Worm (Caenorhabditis elegans) whole organism, young adult: ENCODE results near the gene rps-3.
A peak's percentile ranks its signal among the peaks of the same experiment; 100 is the strongest.

Experiments
- B0261.1 ChIP-seq: sonication (generic microtip); optimal IDR thresholded peaks from 2 replicates; lab custom pipeline; 2016; ENCODE audit warnings: mild to moderate bottlenecking, missing genetic modification characterization, moderate library complexity, missing compliant biosample characterization
- C17E4.6 ChIP-seq: fragments of 200-800 bp; sonication (Bioruptor generic); IDR thresholded peaks from 2 replicates; pipeline ENCODE4 v1.3.6; 2022; ENCODE audit warnings: missing genetic modification reagents, missing genetic modification characterization, missing compliant biosample characterization
- D2030.7 ChIP-seq: fragments of 200-800 bp; sonication (Bioruptor generic); IDR thresholded peaks from 2 replicates; pipeline ENCODE4 v1.3.6; 2022; ENCODE audit warnings: missing genetic modification reagents, missing genetic modification characterization, missing compliant biosample characterization
- F10E7.11 ChIP-seq: sonication (generic microtip); optimal IDR thresholded peaks from 2 replicates; lab custom pipeline; 2017; ENCODE audit warnings: mild to moderate bottlenecking, missing genetic modification characterization, moderate library complexity, missing compliant biosample characterization
- F22D6.2 ChIP-seq: sonication (generic microtip); optimal IDR thresholded peaks from 2 replicates; lab custom pipeline; 2016; ENCODE audit warnings: mild to moderate bottlenecking, missing genetic modification characterization, missing compliant biosample characterization
- F23B12.7 ChIP-seq: sonication (generic microtip); optimal IDR thresholded peaks from 2 replicates; lab custom pipeline; 2017; ENCODE audit warnings: missing genetic modification characterization, mild to moderate bottlenecking, missing compliant biosample characterization, antibody characterized with exemption, moderate library complexity; ENCODE audit not compliant: insufficient read depth
- F33H1.4 ChIP-seq: fragments of 200-800 bp; sonication (Bioruptor generic); IDR thresholded peaks from 2 replicates; pipeline ENCODE4 v1.3.6; 2022; ENCODE audit warnings: missing genetic modification reagents, missing genetic modification characterization, missing compliant biosample characterization
- F37B4.10 ChIP-seq: fragments of 200-800 bp; sonication (Bioruptor generic); IDR thresholded peaks from 2 replicates; pipeline ENCODE4 v1.3.6; 2022; ENCODE audit warnings: missing genetic modification characterization, missing compliant biosample characterization
- F39B2.1 ChIP-seq: fragments of 200-800 bp; sonication (Bioruptor generic); IDR thresholded peaks from 2 replicates; pipeline ENCODE4 v1.3.6; 2022; ENCODE audit warnings: missing genetic modification reagents, missing genetic modification characterization, missing compliant biosample characterization
- K11D2.4 ChIP-seq: fragments of 200-800 bp; sonication (Bioruptor generic); IDR thresholded peaks from 2 replicates; pipeline ENCODE4 v1.3.6; 2022; ENCODE audit warnings: missing genetic modification reagents, missing genetic modification characterization, missing compliant biosample characterization
- K12H6.12 ChIP-seq: fragments of 200-800 bp; sonication (Bioruptor generic); optimal IDR thresholded peaks from 2 replicates; lab custom pipeline; 2018; ENCODE audit warnings: mild to moderate bottlenecking, missing genetic modification characterization, missing compliant biosample characterization
- T26A5.8 ChIP-seq: sonication (generic microtip); optimal IDR thresholded peaks from 2 replicates; lab custom pipeline; 2016; ENCODE audit warnings: missing genetic modification characterization, missing compliant biosample characterization
- Y53F4B.3 ChIP-seq: fragments of 200-800 bp; sonication (Bioruptor generic); IDR thresholded peaks from 2 replicates; pipeline ENCODE4 v1.3.6; 2022; ENCODE audit warnings: missing genetic modification reagents, missing genetic modification characterization, missing compliant biosample characterization
- Y53G8AR.9 ChIP-seq: fragments of 200-800 bp; sonication (Bioruptor generic); conservative IDR thresholded peaks from 2 replicates; pipeline ENCODE4 v1.3.6; 2022; ENCODE audit warnings: missing genetic modification reagents, missing genetic modification characterization, missing compliant biosample characterization
- Y56A3A.18 ChIP-seq: fragments of 200-800 bp; sonication (Bioruptor generic); IDR thresholded peaks from 2 replicates; pipeline ENCODE4 v1.3.6; 2022; ENCODE audit warnings: missing genetic modification reagents, missing genetic modification characterization, missing compliant biosample characterization
- ZK185.1 ChIP-seq: sonication (generic microtip); optimal IDR thresholded peaks from 2 replicates; lab custom pipeline; 2016; ENCODE audit warnings: mild to moderate bottlenecking, missing genetic modification characterization, missing compliant biosample characterization; ENCODE audit not compliant: poor library complexity, severe bottlenecking
- akir-1 ChIP-seq: fragments of 200-800 bp; sonication (Bioruptor generic); optimal IDR thresholded peaks from 2 replicates; lab custom pipeline; 2018; ENCODE audit warnings: mild to moderate bottlenecking, missing genetic modification characterization, moderate library complexity, missing compliant biosample characterization
- athp-1 ChIP-seq: sonication (generic microtip); optimal IDR thresholded peaks from 2 replicates; lab custom pipeline; 2017; ENCODE audit warnings: mild to moderate bottlenecking, missing genetic modification characterization, missing compliant biosample characterization
- bed-1 ChIP-seq: fragments of 200-800 bp; sonication (Bioruptor generic); IDR thresholded peaks from 2 replicates; pipeline ENCODE4 v1.3.6; 2022; ENCODE audit warnings: missing genetic modification reagents, missing genetic modification characterization, missing compliant biosample characterization
- cebp-2 ChIP-seq: fragments of 200-800 bp; sonication (Bioruptor generic); IDR thresholded peaks from 2 replicates; pipeline ENCODE4 v1.3.6; 2022; ENCODE audit warnings: missing genetic modification characterization, missing compliant biosample characterization
- dpl-1 ChIP-seq: fragments of 150-350 bp; optimal IDR thresholded peaks from 2 replicates; lab custom pipeline; 2014; ENCODE audit warnings: missing biosample characterization, missing genetic modification reagents, missing genetic modification characterization
- egl-44 ChIP-seq: fragments of 200-800 bp; sonication (Bioruptor generic); IDR thresholded peaks from 2 replicates; pipeline ENCODE4 v1.3.6; 2022; ENCODE audit warnings: missing genetic modification reagents, missing genetic modification characterization, missing compliant biosample characterization
- ekl-4 ChIP-seq: fragments of 200-800 bp; sonication (Bioruptor generic); IDR thresholded peaks from 2 replicates; pipeline ENCODE4 v1.3.6; 2022; ENCODE audit warnings: missing genetic modification reagents, missing genetic modification characterization, missing compliant biosample characterization
- fkh-3 ChIP-seq: sonication (generic microtip); optimal IDR thresholded peaks from 2 replicates; lab custom pipeline; 2016; ENCODE audit warnings: mild to moderate bottlenecking, missing genetic modification characterization, missing compliant biosample characterization
- hlh-26 ChIP-seq: fragments of 200-800 bp; sonication (Bioruptor generic); conservative IDR thresholded peaks from 2 replicates; pipeline ENCODE4 v1.3.6; 2022; ENCODE audit warnings: missing genetic modification reagents, missing genetic modification characterization, missing compliant biosample characterization
- hmg-1.2 ChIP-seq: fragments of 200-800 bp; sonication (Bioruptor generic); IDR thresholded peaks from 2 replicates; pipeline ENCODE4 v1.3.6; 2022; ENCODE audit warnings: missing genetic modification reagents, missing genetic modification characterization, missing compliant biosample characterization
- hsf-1 ChIP-seq: fragments of 200-800 bp; sonication (Bioruptor generic); IDR thresholded peaks from 2 replicates; pipeline ENCODE4 v1.3.6; 2022; ENCODE audit warnings: missing genetic modification reagents, missing genetic modification characterization, missing compliant biosample characterization
- lin-35 ChIP-seq, 3 experiments: fragments of 150-350 bp in 2 of 3; sonication (generic microtip) in 1 of 3; optimal IDR thresholded peaks; 2 replicates each; lab custom pipeline; 2014 to 2018; ENCODE audit warnings: missing biosample characterization in 3 of 3, missing genetic modification characterization in 3 of 3, missing genetic modification reagents in 3 of 3
- lin-40 ChIP-seq: sonication (generic microtip); optimal IDR thresholded peaks from 2 replicates; lab custom pipeline; 2016; ENCODE audit warnings: missing genetic modification characterization, mild to moderate bottlenecking, missing compliant biosample characterization, missing genotype, missing genetic modification reagents
- lin-54 ChIP-seq: fragments of 200-800 bp; sonication (Bioruptor generic); optimal IDR thresholded peaks from 2 replicates; lab custom pipeline; 2018; ENCODE audit warnings: mild to moderate bottlenecking, missing genetic modification characterization, missing compliant biosample characterization
- lir-1 ChIP-seq: fragments of 200-800 bp; sonication (Bioruptor generic); conservative IDR thresholded peaks from 2 replicates; pipeline ENCODE4 v1.3.6; 2022; ENCODE audit warnings: missing genetic modification reagents, missing genetic modification characterization, missing compliant biosample characterization
- lsl-1 ChIP-seq: fragments of 200-800 bp; sonication (Bioruptor generic); optimal IDR thresholded peaks from 2 replicates; lab custom pipeline; 2018; ENCODE audit warnings: mild to moderate bottlenecking, missing genetic modification characterization, moderate library complexity, missing compliant biosample characterization
- madf-6 ChIP-seq: fragments of 200-800 bp; sonication (Bioruptor generic); IDR thresholded peaks from 2 replicates; pipeline ENCODE4 v1.3.6; 2022; ENCODE audit warnings: missing genetic modification reagents, missing genetic modification characterization, missing compliant biosample characterization
- madf-8 ChIP-seq: fragments of 200-800 bp; sonication (Bioruptor generic); conservative IDR thresholded peaks from 2 replicates; pipeline ENCODE4 v1.3.6; 2022; ENCODE audit warnings: missing genetic modification reagents, missing genetic modification characterization, missing compliant biosample characterization
- nfya-2 ChIP-seq: fragments of 200-800 bp; sonication (Bioruptor generic); IDR thresholded peaks from 2 replicates; pipeline ENCODE4 v1.3.6; 2022; ENCODE audit warnings: missing genetic modification reagents, missing genetic modification characterization, missing compliant biosample characterization
- nhr-120 ChIP-seq: fragments of 200-800 bp; sonication (Bioruptor generic); IDR thresholded peaks from 2 replicates; pipeline ENCODE4 v1.3.6; 2022; ENCODE audit warnings: missing genetic modification characterization, missing compliant biosample characterization
- nhr-27 ChIP-seq: fragments of 200-800 bp; sonication (Bioruptor generic); optimal IDR thresholded peaks from 2 replicates; lab custom pipeline; 2018; ENCODE audit warnings: mild to moderate bottlenecking, missing genetic modification characterization, moderate library complexity, missing compliant biosample characterization
- pha-4 ChIP-seq: fragments of 150-350 bp; sonication (generic microtip); optimal IDR thresholded peaks from 2 replicates; lab custom pipeline; 2014; ENCODE audit warnings: missing biosample characterization, missing genetic modification reagents, missing genetic modification characterization
- sdz-38 ChIP-seq: sonication (generic microtip); optimal IDR thresholded peaks from 2 replicates; lab custom pipeline; 2016; ENCODE audit warnings: missing genotype, missing genetic modification characterization, missing compliant biosample characterization
- snpc-4 ChIP-seq, 5 experiments: fragments of 150-350 bp in 1 of 5; sonication (generic microtip) in 4 of 5; optimal IDR thresholded peaks; 2 replicates each; lab custom pipeline; 2014 to 2018; ENCODE audit warnings: missing genetic modification characterization in 5 of 5, missing biosample characterization in 3 of 5, antibody characterized with exemption in 2 of 5, mild to moderate bottlenecking in 2 of 5, missing compliant biosample characterization in 2 of 5, missing genotype in 2 of 5, moderate library complexity in 2 of 5, missing genetic modification reagents in 1 of 5
- somi-1 ChIP-seq: fragments of 200-800 bp; sonication (Bioruptor generic); optimal IDR thresholded peaks from 2 replicates; lab custom pipeline; 2018; ENCODE audit warnings: mild to moderate bottlenecking, missing genetic modification characterization, missing compliant biosample characterization
- unc-130 ChIP-seq: sonication (generic microtip); optimal IDR thresholded peaks from 2 replicates; lab custom pipeline; 2016; ENCODE audit warnings: missing genetic modification reagents, missing genetic modification characterization, missing compliant biosample characterization
- xnd-1 ChIP-seq: sonication (generic microtip); optimal IDR thresholded peaks from 2 replicates; lab custom pipeline; 2016; ENCODE audit warnings: missing genotype, missing genetic modification reagents, missing genetic modification characterization, missing compliant biosample characterization
- ztf-18 ChIP-seq: sonication (generic microtip); optimal IDR thresholded peaks from 2 replicates; lab custom pipeline; 2016; ENCODE audit warnings: missing genotype, mild to moderate bottlenecking, missing genetic modification characterization, missing compliant biosample characterization
- ztf-28 ChIP-seq: fragments of 200-800 bp; sonication (Bioruptor generic); IDR thresholded peaks from 2 replicates; pipeline ENCODE4 v1.3.6; 2022; ENCODE audit warnings: missing genetic modification reagents, missing genetic modification characterization, missing compliant biosample characterization

Gene rps-3

DNA sequence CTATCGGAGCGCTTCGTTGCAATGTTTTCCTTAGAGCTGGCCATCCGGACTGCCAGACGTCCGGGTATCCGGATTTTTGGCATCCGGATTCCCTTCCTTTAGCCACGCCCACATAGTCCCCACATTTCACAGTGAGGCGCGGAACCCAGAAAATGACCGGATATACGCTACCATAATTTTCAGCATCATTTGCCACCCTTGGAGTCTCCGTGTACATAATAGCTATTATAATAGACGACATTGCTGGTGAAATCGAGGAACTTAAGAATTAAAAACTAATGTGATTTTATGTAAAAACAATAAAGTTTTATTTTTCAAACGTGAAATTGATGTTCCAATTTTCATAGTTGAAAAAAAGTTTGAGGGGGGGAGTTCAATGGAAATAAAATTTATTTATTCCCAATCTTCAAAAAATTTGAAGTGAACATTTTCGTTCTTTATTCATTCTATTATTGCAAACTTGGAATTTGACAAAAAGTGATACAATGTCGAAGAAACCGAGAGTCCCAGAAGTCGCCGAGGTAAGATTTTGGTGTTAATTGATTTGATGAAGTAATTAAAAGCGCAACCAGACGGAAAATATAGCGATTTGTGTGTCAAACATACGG, 3.7 kb downstream of the rps-3 start (continued):
- TF ChIP-seq snpc-4 (GFP tag; optimal IDR thresholded peaks at IDR 0.05; lab: Kevin White, UChicago) (peak; percentile 90), snpc-4 (tag; optimal IDR thresholded peaks at IDR 0.05; lab: Kevin White, UChicago) (peak; percentile 85 to 93 (median 90)), madf-8 (GFP tag; lab: Robert Waterston, UW) (no peak), K11D2.4 (no peak), hlh-26 (GFP tag; lab: Robert Waterston, UW) (no peak), ZK185.1 (tag; lab: Kevin White, UChicago) (no peak), xnd-1 (peak; percentile 51), hsf-1 (GFP tag; lab: Robert Waterston, UW) (no peak), F10E7.11 (tag; lab: Kevin White, UChicago) (no peak), madf-6 (GFP tag; lab: Robert Waterston, UW) (peak; percentile 68), K12H6.12 (no peak), nhr-27 (tag; lab: Kevin White, UChicago) (no peak), F39B2.1 (GFP tag; lab: Robert Waterston, UW) (no peak), athp-1 (tag; lab: Kevin White, UChicago) (peak; percentile 64), fkh-3 (tag; lab: Kevin White, UChicago) (no peak), D2030.7 (GFP tag; lab: Robert Waterston, UW) (peak; percentile 80), C17E4.6 (GFP tag; lab: Robert Waterston, UW) (no peak), ztf-18 (tag; lab: Kevin White, UChicago) (peak; percentile 67), pha-4 (tag; lab: Kevin White, UChicago) (no peak), sdz-38 (no peak), cebp-2 (GFP tag; lab: Robert Waterston, UW) (no peak), unc-130 (GFP tag; lab: Kevin White, UChicago) (no peak), lir-1 (GFP tag; lab: Robert Waterston, UW) (0 out of 2 replicates have a peak, but pooled peaks have one; percentile 9), ekl-4 (GFP tag; lab: Robert Waterston, UW) (0 out of 2 replicates have a peak, but pooled peaks have one; percentile 42), lin-35 (GFP tag; optimal IDR thresholded peaks at IDR 0.05; lab: Kevin White, UChicago) (no peak), dpl-1 (no peak), bed-1 (GFP tag; lab: Robert Waterston, UW) (no peak), F33H1.4 (GFP tag; lab: Robert Waterston, UW) (peak; percentile 35; the same call in 1 of the 2 replicates), nfya-2 (0 out of 2 replicates have a peak, but pooled peaks have one; percentile 36), somi-1 (GFP tag; lab: Kevin White, UChicago) (no peak), lsl-1 (GFP tag; lab: Kevin White, UChicago) (peak; percentile 62)

DNA sequence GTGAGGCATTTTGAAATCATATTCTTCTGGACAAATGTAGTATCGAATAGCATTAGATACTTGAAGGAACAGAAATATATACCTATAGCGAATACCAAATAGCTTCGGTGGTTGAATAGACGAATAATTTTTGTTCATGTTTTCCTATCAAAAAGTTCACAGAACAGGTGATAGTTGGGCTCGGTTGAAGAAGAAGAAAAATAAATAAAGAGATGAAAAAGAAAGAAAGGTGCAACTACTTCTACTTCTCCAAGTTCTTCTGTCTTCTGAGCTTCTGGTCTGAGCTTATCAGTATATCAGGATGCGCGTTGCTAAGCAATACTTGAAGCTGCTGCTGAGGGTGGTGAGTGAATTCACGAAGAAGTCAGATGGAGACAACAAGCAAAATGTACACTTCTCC, 7.3 kb downstream of the rps-3 start, which contains the start of gene C23G10.10:
TSS of gene C23G10.10 (minus strand) at position 101 of the 400 bp plus-strand sequence.
- no peak for TF ChIP-seq Y53G8AR.9
- no peak for TF ChIP-seq nhr-120 (GFP tag; lab: Robert Waterston, UW)
- TF ChIP-seq F23B12.7 (tag; lab: Kevin White, UChicago): no peak
- TF ChIP-seq lin-54 (GFP tag; lab: Kevin White, UChicago): no peak
- no peak for TF ChIP-seq B0261.1 (tag; lab: Kevin White, UChicago)
- no peak for TF ChIP-seq sdz-38
- TF ChIP-seq F22D6.2 (tag; lab: Kevin White, UChicago): no peak
- TF ChIP-seq K11D2.4: no peak
- TF ChIP-seq ztf-28: no peak
- no peak for TF ChIP-seq hmg-1.2 (GFP tag; lab: Robert Waterston, UW)
- TF ChIP-seq F37B4.10 (GFP tag; lab: Robert Waterston, UW): no peak
- TF ChIP-seq ekl-4 (GFP tag; lab: Robert Waterston, UW): no peak
- no peak for TF ChIP-seq Y53F4B.3 (GFP tag; lab: Robert Waterston, UW)
- TF ChIP-seq akir-1 (GFP tag; lab: Kevin White, UChicago): no peak
- no peak for TF ChIP-seq Y56A3A.18 (GFP tag; lab: Robert Waterston, UW)
- no peak for TF ChIP-seq T26A5.8 (tag; lab: Kevin White, UChicago)
- TF ChIP-seq lin-40 (tag; lab: Kevin White, UChicago): no peak
- TF ChIP-seq madf-8 (GFP tag; lab: Robert Waterston, UW): no peak
- no peak for TF ChIP-seq egl-44
